Worm (Caenorhabditis elegans) whole organism, mixed stage, embryonic: ENCODE measurements around the gene F57G12.2.

Experiments used
- M03D4.4 ChIP-seq: sonication (generic microtip); optimal IDR thresholded peaks from 2 replicates; lab custom pipeline; 2017; ENCODE audit warnings: mild to moderate bottlenecking, missing genetic modification characterization, missing compliant biosample characterization
- blmp-1 ChIP-seq: fragments of 150-350 bp; optimal IDR thresholded peaks from 2 replicates; lab custom pipeline; 2014; ENCODE audit warnings: missing biosample characterization, missing genetic modification characterization
- ceh-39 ChIP-seq: fragments of 150-350 bp; optimal IDR thresholded peaks from 2 replicates; lab custom pipeline; 2014; ENCODE audit warnings: missing biosample characterization, missing genetic modification characterization
- ceh-43 ChIP-seq: fragments of 200-800 bp; sonication (Bioruptor generic); optimal IDR thresholded peaks from 2 replicates; lab custom pipeline; 2018; ENCODE audit warnings: mild to moderate bottlenecking, missing genetic modification characterization, moderate library complexity, missing compliant biosample characterization
- ceh-83 ChIP-seq: fragments of 200-800 bp; sonication (Bioruptor generic); optimal IDR thresholded peaks from 2 replicates; lab custom pipeline; 2018; ENCODE audit warnings: mild to moderate bottlenecking, missing genetic modification characterization, missing compliant biosample characterization
- ces-1 ChIP-seq: fragments of 150-350 bp; optimal IDR thresholded peaks from 2 replicates; lab custom pipeline; 2014; ENCODE audit warnings: missing biosample characterization, missing genetic modification reagents, missing genetic modification characterization
- cnd-1 ChIP-seq: fragments of 200-800 bp; sonication (Bioruptor generic); optimal IDR thresholded peaks from 2 replicates; lab custom pipeline; 2018; ENCODE audit warnings: mild to moderate bottlenecking, missing genetic modification characterization, missing compliant biosample characterization
- drap-1 ChIP-seq: fragments of 200-800 bp; sonication (Bioruptor generic); optimal IDR thresholded peaks from 3 replicates; lab custom pipeline; 2018; ENCODE audit warnings: mild to moderate bottlenecking, missing genetic modification characterization, missing compliant biosample characterization
- elt-1 ChIP-seq: sonication (generic microtip); optimal IDR thresholded peaks from 2 replicates; lab custom pipeline; 2017; ENCODE audit warnings: missing genetic modification characterization, mild to moderate bottlenecking, missing compliant biosample characterization, antibody characterized with exemption, moderate library complexity, borderline replicate concordance; ENCODE audit not compliant: insufficient read depth
- elt-3 ChIP-seq: fragments of 150-350 bp; optimal IDR thresholded peaks from 2 replicates; lab custom pipeline; 2014; ENCODE audit warnings: missing biosample characterization, missing genetic modification characterization
- flh-1 ChIP-seq: fragments of 200-800 bp; sonication (Bioruptor generic); optimal IDR thresholded peaks from 2 replicates; lab custom pipeline; 2018; ENCODE audit warnings: mild to moderate bottlenecking, missing genetic modification characterization, moderate library complexity, missing compliant biosample characterization
- ham-2 ChIP-seq: fragments of 200-800 bp; sonication (Bioruptor generic); optimal IDR thresholded peaks from 2 replicates; lab custom pipeline; 2018; ENCODE audit warnings: mild to moderate bottlenecking, missing genetic modification characterization, missing compliant biosample characterization
- hlh-1 ChIP-seq: fragments of 150-350 bp; optimal IDR thresholded peaks from 2 replicates; lab custom pipeline; 2014; ENCODE audit warnings: missing biosample characterization, missing genetic modification reagents, missing genetic modification characterization
- lin-13 ChIP-seq: fragments of 150-350 bp; optimal IDR thresholded peaks from 2 replicates; lab custom pipeline; 2014; ENCODE audit warnings: missing biosample characterization, missing genetic modification characterization
- lin-32 ChIP-seq: fragments of 200-800 bp; sonication (Bioruptor generic); optimal IDR thresholded peaks from 2 replicates; lab custom pipeline; 2018; ENCODE audit warnings: mild to moderate bottlenecking, missing genetic modification characterization, missing compliant biosample characterization
- lsy-2 ChIP-seq: fragments of 150-350 bp; optimal IDR thresholded peaks from 2 replicates; lab custom pipeline; 2014; ENCODE audit warnings: missing biosample characterization, missing genetic modification characterization
- mab-5 ChIP-seq: fragments of 150-350 bp; optimal IDR thresholded peaks from 2 replicates; lab custom pipeline; 2014; ENCODE audit warnings: missing biosample characterization, missing genetic modification characterization
- mep-1 ChIP-seq: fragments of 150-350 bp; optimal IDR thresholded peaks from 2 replicates; lab custom pipeline; 2017; ENCODE audit warnings: missing biosample characterization, missing genetic modification reagents, missing genetic modification characterization, inconsistent platforms
- mls-2 ChIP-seq: sonication (generic microtip); optimal IDR thresholded peaks from 2 replicates; lab custom pipeline; 2016; ENCODE audit warnings: mild to moderate bottlenecking, missing genetic modification characterization, moderate library complexity, missing compliant biosample characterization
- nhr-12 ChIP-seq: fragments of 150-350 bp; optimal IDR thresholded peaks from 2 replicates; lab custom pipeline; 2014; ENCODE audit warnings: missing biosample characterization, missing genetic modification characterization
- nhr-2 ChIP-seq: fragments of 150-350 bp; optimal IDR thresholded peaks from 2 replicates; lab custom pipeline; 2014; ENCODE audit warnings: missing biosample characterization, missing genetic modification characterization
- nhr-237 ChIP-seq: fragments of 150-350 bp; optimal IDR thresholded peaks from 2 replicates; lab custom pipeline; 2014; ENCODE audit warnings: missing biosample characterization, missing genetic modification characterization
- nhr-28 ChIP-seq: fragments of 150-350 bp; optimal IDR thresholded peaks from 2 replicates; lab custom pipeline; 2014; ENCODE audit warnings: missing biosample characterization, missing genetic modification characterization
- pha-4 ChIP-seq: fragments of 150-350 bp; optimal IDR thresholded peaks from 2 replicates; lab custom pipeline; 2018; ENCODE audit warnings: missing biosample characterization, missing genetic modification reagents, missing genetic modification characterization
- sem-2 ChIP-seq: fragments of 200-800 bp; sonication (Bioruptor generic); optimal IDR thresholded peaks from 2 replicates; lab custom pipeline; 2018; ENCODE audit warnings: mild to moderate bottlenecking, missing genetic modification characterization, missing compliant biosample characterization
- snpc-4 ChIP-seq: fragments of 150-350 bp; optimal IDR thresholded peaks from 2 replicates; lab custom pipeline; 2014; ENCODE audit warnings: missing biosample characterization, missing genetic modification characterization
- sptf-1 ChIP-seq: sonication (generic microtip); optimal IDR thresholded peaks from 2 replicates; lab custom pipeline; 2017; ENCODE audit warnings: mild to moderate bottlenecking, missing genetic modification characterization, moderate library complexity, missing compliant biosample characterization
- tbx-8 ChIP-seq: fragments of 200-800 bp; sonication (Bioruptor generic); optimal IDR thresholded peaks from 2 replicates; lab custom pipeline; 2018; ENCODE audit warnings: mild to moderate bottlenecking, missing genetic modification characterization, moderate library complexity, missing compliant biosample characterization
- unc-120 ChIP-seq: sonication (generic microtip); optimal IDR thresholded peaks from 2 replicates; lab custom pipeline; 2017; ENCODE audit warnings: missing genetic modification characterization, missing compliant biosample characterization; ENCODE audit not compliant: poor library complexity, severe bottlenecking
- unc-39 ChIP-seq: fragments of 150-350 bp; optimal IDR thresholded peaks from 2 replicates; lab custom pipeline; 2014; ENCODE audit warnings: missing biosample characterization, missing genetic modification characterization
- unc-62 ChIP-seq: fragments of 150-350 bp; optimal IDR thresholded peaks from 2 replicates; lab custom pipeline; 2014; ENCODE audit warnings: missing biosample characterization, missing genetic modification reagents, missing genetic modification characterization
- zip-8 ChIP-seq: fragments of 150-350 bp; optimal IDR thresholded peaks from 2 replicates; lab custom pipeline; 2014; ENCODE audit warnings: missing biosample characterization, missing genetic modification characterization
- ztf-11 ChIP-seq: fragments of 150-350 bp; optimal IDR thresholded peaks from 2 replicates; lab custom pipeline; 2014; ENCODE audit warnings: missing biosample characterization, missing genetic modification characterization

F57G12.2 gene

DNA sequence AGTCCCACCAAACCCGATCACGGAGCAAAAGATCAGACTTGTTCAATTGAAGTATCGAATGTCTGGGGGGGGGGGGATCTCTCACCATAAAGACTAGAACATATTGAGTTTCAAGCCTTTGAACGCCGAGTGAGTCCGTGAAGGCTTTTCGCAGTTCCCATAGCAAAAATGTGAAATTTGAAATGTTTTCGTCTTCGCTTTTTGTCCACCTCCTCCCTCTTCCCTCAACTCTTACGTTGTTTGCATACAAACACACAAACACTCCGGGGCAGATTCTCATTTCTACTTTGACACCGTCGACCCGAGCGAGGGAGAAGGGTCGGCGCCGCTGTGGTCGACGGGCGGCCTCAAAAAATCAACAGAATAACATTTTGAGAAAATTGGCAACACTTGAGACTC is 19.2 kb upstream of the F57G12.2 start:
- TF ChIP-seq tbx-8 = no peak
- no peak for TF ChIP-seq mep-1
- no peak for TF ChIP-seq sem-2 (GFP tag; lab: Kevin White, UChicago)
- TF ChIP-seq hlh-1 (tag; lab: Kevin White, UChicago) = no peak
- TF ChIP-seq unc-62 (GFP tag; lab: Kevin White, UChicago) = no peak
- TF ChIP-seq ceh-83 (GFP tag; lab: Kevin White, UChicago) = no peak
- no peak for TF ChIP-seq sptf-1
- peak; percentile 61 for TF ChIP-seq pha-4 (tag; lab: Kevin White, UChicago)
- no peak for TF ChIP-seq ztf-11 (tag; lab: Kevin White, UChicago)
- TF ChIP-seq elt-1 (tag; lab: Kevin White, UChicago) = no peak
- TF ChIP-seq snpc-4 (tag; lab: Kevin White, UChicago) = no peak
- TF ChIP-seq drap-1 = peak; percentile 12
- no peak for TF ChIP-seq nhr-2 (tag; lab: Kevin White, UChicago)
- no peak for TF ChIP-seq cnd-1 (tag; lab: Kevin White, UChicago)
- no peak for TF ChIP-seq ceh-43 (GFP tag; lab: Kevin White, UChicago)
- no peak for TF ChIP-seq lsy-2 (tag; lab: Kevin White, UChicago)

DNA sequence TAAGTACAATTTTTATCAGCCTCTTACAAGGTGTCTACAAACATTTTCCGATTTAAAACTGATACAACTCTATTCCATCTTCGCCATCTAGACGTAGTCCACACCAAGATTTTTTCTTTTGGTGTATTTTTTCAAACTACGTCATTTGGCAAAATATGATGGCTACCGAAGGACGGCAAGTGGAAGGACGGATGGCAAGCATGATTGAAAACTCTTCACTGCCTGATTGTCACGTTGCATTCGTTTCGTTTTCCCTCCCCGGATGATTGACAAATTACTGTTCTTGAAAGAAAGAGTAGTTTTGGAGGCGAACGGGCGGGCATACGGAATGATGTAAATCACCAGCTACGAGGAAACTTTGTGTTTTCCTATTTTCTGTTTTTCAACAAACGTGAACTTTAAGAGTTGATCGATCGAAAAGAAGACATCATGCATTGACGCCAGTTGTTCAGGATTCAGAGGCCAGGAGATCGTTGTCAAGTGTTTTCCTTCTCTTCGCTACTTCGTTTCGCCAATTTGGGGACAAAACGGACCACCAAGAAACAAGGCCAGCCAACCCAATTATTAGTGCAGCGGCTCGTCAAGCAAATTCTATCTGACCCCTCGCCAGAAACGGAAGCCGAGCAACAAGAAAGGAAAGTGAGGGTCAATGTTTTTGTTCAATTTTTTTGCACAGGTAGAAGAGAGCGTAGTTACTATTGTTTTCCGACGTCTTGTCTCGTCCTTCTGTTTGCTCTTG is 18.7 kb upstream of the F57G12.2 start:
- TF ChIP-seq sptf-1 (no peak), nhr-2 (tag; lab: Kevin White, UChicago) (no peak), cnd-1 (tag; lab: Kevin White, UChicago) (no peak), ceh-39 (no peak), ces-1 (GFP tag; lab: Kevin White, UChicago) (peak; percentile 80), tbx-8 (no peak), unc-39 (tag; lab: Kevin White, UChicago) (no peak)

DNA sequence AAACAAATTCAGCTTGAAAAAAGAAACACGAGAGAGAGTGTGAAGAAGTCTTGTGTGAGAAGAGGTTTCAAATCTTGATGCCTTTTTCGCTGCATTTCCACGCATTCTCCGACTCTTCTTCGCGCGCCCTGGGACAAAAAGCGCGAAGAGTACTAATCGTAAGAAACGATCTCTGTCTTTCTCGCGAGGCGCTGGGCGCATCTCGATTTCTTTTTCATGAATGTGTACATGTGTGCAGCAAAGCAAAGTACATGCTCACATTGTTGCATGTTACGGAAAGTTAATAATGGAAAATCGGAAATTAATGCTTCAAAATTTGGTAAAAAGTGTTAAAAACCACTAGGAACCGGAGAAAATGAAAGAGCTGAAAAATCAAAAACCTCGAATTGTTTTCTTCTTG is 17.7 kb upstream of the F57G12.2 start:
- TF ChIP-seq lin-13 (tag; lab: Kevin White, UChicago) (no peak), pha-4 (tag; lab: Kevin White, UChicago) (no peak), lin-32 (GFP tag; lab: Kevin White, UChicago) (no peak), lsy-2 (tag; lab: Kevin White, UChicago) (no peak), hlh-1 (tag; lab: Kevin White, UChicago) (no peak), snpc-4 (tag; lab: Kevin White, UChicago) (no peak), tbx-8 (no peak), ham-2 (GFP tag; lab: Kevin White, UChicago) (no peak), elt-1 (tag; lab: Kevin White, UChicago) (no peak)

DNA sequence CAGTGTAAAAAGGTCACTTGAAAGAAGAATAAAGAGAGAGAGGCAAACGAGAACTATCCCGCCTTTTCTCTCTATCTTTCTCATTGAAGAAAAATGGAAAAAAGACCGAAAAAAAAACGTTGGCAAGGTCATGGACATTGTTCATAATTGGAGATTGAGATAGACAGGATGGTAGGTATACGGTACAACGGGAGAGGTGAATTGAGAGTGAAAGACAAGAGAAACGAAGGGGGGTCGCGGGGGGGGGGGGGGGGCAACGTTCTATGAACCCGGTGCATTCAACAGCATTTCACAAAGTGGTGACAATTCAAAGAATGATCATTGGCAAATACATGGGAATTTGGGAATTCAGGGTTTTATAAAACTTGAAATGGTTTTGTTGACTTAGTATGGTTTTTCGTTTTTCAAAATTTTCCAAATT is 17.0 kb upstream of the F57G12.2 start:
- TF ChIP-seq mls-2 (peak; percentile 2), ces-1 (GFP tag; lab: Kevin White, UChicago) (no peak), tbx-8 (no peak), unc-39 (tag; lab: Kevin White, UChicago) (no peak)

DNA sequence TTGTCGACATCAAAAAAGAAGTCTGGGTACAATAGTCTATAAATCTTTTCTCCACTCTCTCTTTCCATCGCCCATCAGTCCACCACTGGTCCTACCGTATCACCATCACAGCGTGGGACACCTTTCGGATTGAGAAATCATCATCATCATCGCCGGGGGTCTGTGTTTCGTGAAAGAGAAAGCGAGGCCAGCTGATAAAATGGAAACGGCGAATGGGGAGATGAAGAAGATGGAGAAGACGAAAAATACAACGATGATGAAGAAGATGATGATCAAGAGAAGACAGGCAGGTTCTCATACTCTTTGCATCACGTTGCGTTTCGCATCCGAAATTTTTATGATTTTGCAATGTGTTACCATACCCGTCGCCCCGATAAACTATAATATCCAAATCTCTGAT is 16.5 kb upstream of the F57G12.2 start:
- no peak for TF ChIP-seq nhr-12
- TF ChIP-seq ham-2 (GFP tag; lab: Kevin White, UChicago) = peak; percentile 31
- no peak for TF ChIP-seq zip-8 (tag; lab: Kevin White, UChicago)
- no peak for TF ChIP-seq ceh-43 (GFP tag; lab: Kevin White, UChicago)
- no peak for TF ChIP-seq cnd-1 (tag; lab: Kevin White, UChicago)
- TF ChIP-seq mep-1 = no peak
- no peak for TF ChIP-seq ceh-83 (GFP tag; lab: Kevin White, UChicago)
- peak; percentile 42 for TF ChIP-seq unc-62 (GFP tag; lab: Kevin White, UChicago)
- TF ChIP-seq elt-3 (tag; lab: Kevin White, UChicago) = peak; percentile 9

DNA sequence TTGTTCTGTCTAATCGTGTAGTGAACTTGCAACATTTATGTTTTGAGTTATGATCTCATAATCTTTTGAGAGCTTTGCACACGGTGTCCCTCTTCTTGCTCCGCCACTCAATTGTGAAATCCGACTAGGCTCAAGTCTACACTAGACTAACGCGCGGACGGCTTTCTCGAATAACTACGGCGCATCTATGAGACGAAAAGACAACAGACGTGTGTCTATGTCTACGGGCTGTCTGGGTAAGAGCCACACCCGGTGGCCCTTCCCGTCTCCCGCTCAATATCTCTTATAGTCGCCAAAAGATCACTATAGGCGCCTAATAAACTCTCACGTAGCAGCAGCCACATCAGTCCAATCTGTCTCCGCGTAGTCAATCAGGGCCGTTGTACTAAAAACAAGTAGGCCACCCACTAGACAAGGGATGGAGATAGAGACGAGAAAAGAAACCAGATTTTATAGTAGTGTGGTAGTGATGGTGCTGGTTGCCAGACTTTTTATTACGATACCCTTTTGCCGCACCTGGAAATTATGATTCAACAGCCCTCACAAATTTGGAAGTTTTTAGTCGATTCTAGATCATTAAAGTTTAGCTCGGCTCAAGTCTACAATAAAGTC is 15.9 kb upstream of the F57G12.2 start:
- no peak for TF ChIP-seq cnd-1 (tag; lab: Kevin White, UChicago)
- TF ChIP-seq sem-2 (GFP tag; lab: Kevin White, UChicago) = no peak
- TF ChIP-seq lin-32 (GFP tag; lab: Kevin White, UChicago) = no peak
- no peak for TF ChIP-seq nhr-28 (tag; lab: Kevin White, UChicago)
- no peak for TF ChIP-seq snpc-4 (tag; lab: Kevin White, UChicago)
- TF ChIP-seq ceh-83 (GFP tag; lab: Kevin White, UChicago) = no peak
- TF ChIP-seq mab-5 = no peak
- no peak for TF ChIP-seq ces-1 (GFP tag; lab: Kevin White, UChicago)
- no peak for TF ChIP-seq M03D4.4 (tag; lab: Kevin White, UChicago)
- TF ChIP-seq unc-120 (tag; lab: Kevin White, UChicago) = peak; percentile 70
- no peak for TF ChIP-seq ceh-43 (GFP tag; lab: Kevin White, UChicago)
- TF ChIP-seq ztf-11 (tag; lab: Kevin White, UChicago) = no peak
- no peak for TF ChIP-seq zip-8 (tag; lab: Kevin White, UChicago)
- TF ChIP-seq blmp-1 = no peak
- peak; percentile 40 for TF ChIP-seq pha-4 (tag; lab: Kevin White, UChicago)
- TF ChIP-seq nhr-2 (tag; lab: Kevin White, UChicago) = no peak
- TF ChIP-seq elt-1 (tag; lab: Kevin White, UChicago) = no peak
- no peak for TF ChIP-seq flh-1
- TF ChIP-seq lin-13 (tag; lab: Kevin White, UChicago) = no peak
- TF ChIP-seq nhr-12 = no peak
- TF ChIP-seq mep-1 = no peak
- no peak for TF ChIP-seq mls-2
- no peak for TF ChIP-seq drap-1
- TF ChIP-seq tbx-8 = no peak
- TF ChIP-seq unc-62 (GFP tag; lab: Kevin White, UChicago) = no peak
- peak; percentile 20 for TF ChIP-seq hlh-1 (tag; lab: Kevin White, UChicago)
- no peak for TF ChIP-seq nhr-237 (tag; lab: Kevin White, UChicago)
